Worm (Caenorhabditis elegans) whole organism, L4 larva: ENCODE data around the gene ugt-15.
A peak's percentile ranks its signal among the peaks of the same experiment; 100 is the strongest.

Source experiments
- D1046.2 ChIP-seq: fragments of 200-800 bp; sonication (Bioruptor generic); IDR thresholded peaks from 2 replicates; pipeline ENCODE4 v1.3.6; 2022; ENCODE audit warnings: missing genetic modification characterization, missing compliant biosample characterization
- F10B5.3 ChIP-seq: sonication (generic microtip); optimal IDR thresholded peaks from 2 replicates; lab custom pipeline; 2016; ENCODE audit warnings: mild to moderate bottlenecking, missing genetic modification characterization, missing compliant biosample characterization
- F49E8.2 ChIP-seq: sonication (generic microtip); optimal IDR thresholded peaks from 2 replicates; lab custom pipeline; 2016; ENCODE audit warnings: missing compliant biosample characterization, mild to moderate bottlenecking, missing genetic modification characterization, borderline replicate concordance
- Y105C5A.15 ChIP-seq: fragments of 200-800 bp; sonication (Bioruptor generic); IDR thresholded peaks from 2 replicates; pipeline ENCODE4 v1.3.6; 2022; ENCODE audit warnings: missing genetic modification characterization, missing compliant biosample characterization
- aha-1 ChIP-seq: fragments of 150-350 bp; peaks from one replicate; lab custom pipeline; 2014; ENCODE audit warnings: missing biosample characterization, missing genetic modification characterization
- arid-1 ChIP-seq: fragments of 200-800 bp; sonication (Bioruptor generic); conservative IDR thresholded peaks from 2 replicates; pipeline ENCODE4 v1.3.6; 2022; ENCODE audit warnings: missing genetic modification reagents, missing genetic modification characterization, missing compliant biosample characterization
- ceh-32 ChIP-seq: sonication (generic microtip); optimal IDR thresholded peaks from 2 replicates; lab custom pipeline; 2016; ENCODE audit warnings: mild to moderate bottlenecking, missing genetic modification characterization, missing compliant biosample characterization; ENCODE audit not compliant: poor library complexity
- ceh-44 ChIP-seq: fragments of 200-800 bp; sonication (Bioruptor generic); IDR thresholded peaks from 2 replicates; pipeline ENCODE4 v1.3.6; 2022; ENCODE audit warnings: missing genetic modification reagents, missing genetic modification characterization, missing compliant biosample characterization
- daf-12 ChIP-seq: fragments of 150-350 bp; optimal IDR thresholded peaks from 2 replicates; lab custom pipeline; 2014; ENCODE audit warnings: missing biosample characterization, missing genetic modification reagents, missing genetic modification characterization
- daf-16 ChIP-seq, 3 experiments: sonication (generic microtip); optimal IDR thresholded peaks; 2 replicates each; lab custom pipeline; 2016 to 2017; ENCODE audit warnings: missing genetic modification characterization in 3 of 3, missing genetic modification reagents in 3 of 3, mild to moderate bottlenecking in 2 of 3, missing compliant biosample characterization in 2 of 3, missing biosample characterization in 1 of 3, moderate library complexity in 1 of 3
- daf-19 ChIP-seq: fragments of 200-800 bp; sonication (Bioruptor generic); conservative IDR thresholded peaks from 2 replicates; pipeline ENCODE4 v1.3.6; 2022; ENCODE audit warnings: missing genetic modification characterization, missing compliant biosample characterization
- dve-1 ChIP-seq: sonication (generic microtip); optimal IDR thresholded peaks from 2 replicates; lab custom pipeline; 2017; ENCODE audit warnings: antibody characterized with exemption, mild to moderate bottlenecking, missing genetic modification characterization, missing compliant biosample characterization; ENCODE audit not compliant: insufficient read depth
- hlh-11 ChIP-seq: fragments of 200-800 bp; sonication (Bioruptor generic); optimal IDR thresholded peaks from 2 replicates; lab custom pipeline; 2018; ENCODE audit warnings: mild to moderate bottlenecking, missing genetic modification characterization, missing compliant biosample characterization
- hlh-30 ChIP-seq: sonication (generic microtip); optimal IDR thresholded peaks from 2 replicates; lab custom pipeline; 2017; ENCODE audit warnings: antibody characterized with exemption, mild to moderate bottlenecking, missing genetic modification characterization, missing compliant biosample characterization; ENCODE audit not compliant: insufficient read depth
- jun-1 ChIP-seq: fragments of 150-350 bp; optimal IDR thresholded peaks from 2 replicates; lab custom pipeline; 2014; ENCODE audit warnings: missing biosample characterization, missing genetic modification reagents, missing genetic modification characterization
- lim-7 ChIP-seq: fragments of 200-800 bp; sonication (Bioruptor generic); IDR thresholded peaks from 2 replicates; pipeline ENCODE4 v1.3.6; 2022; ENCODE audit warnings: missing genetic modification characterization, missing compliant biosample characterization
- lin-39 ChIP-seq: fragments of 150-350 bp; optimal IDR thresholded peaks from 2 replicates; lab custom pipeline; 2014; ENCODE audit warnings: missing biosample characterization, missing genetic modification reagents, missing genetic modification characterization
- lsy-2 ChIP-seq, 2 experiments: fragments of 150-350 bp in 1 of 2; sonication (generic microtip) in 1 of 2; optimal IDR thresholded peaks; 2 replicates each; lab custom pipeline; 2014 to 2017; ENCODE audit warnings: missing biosample characterization in 2 of 2, missing genetic modification characterization in 2 of 2
- madf-5 ChIP-seq, 2 experiments: fragments of 200-800 bp; sonication (Bioruptor generic); IDR thresholded peaks; 2 replicates each; pipeline ENCODE4 v1.3.6; 2022; ENCODE audit warnings: missing compliant biosample characterization in 2 of 2, missing genetic modification characterization in 2 of 2
- madf-9 ChIP-seq: fragments of 200-800 bp; sonication (Bioruptor generic); conservative IDR thresholded peaks from 2 replicates; pipeline ENCODE4 v1.3.6; 2022; ENCODE audit warnings: missing genetic modification reagents, missing genetic modification characterization, missing compliant biosample characterization
- mdl-1 ChIP-seq, 2 experiments: fragments of 150-350 bp in 1 of 2; sonication (generic microtip) in 1 of 2; optimal IDR thresholded peaks; 2 replicates each; lab custom pipeline; 2014 to 2017; ENCODE audit warnings: missing biosample characterization in 2 of 2, missing genetic modification characterization in 2 of 2
- mdt-29 ChIP-seq: fragments of 200-800 bp; sonication (Bioruptor generic); IDR thresholded peaks from 2 replicates; pipeline ENCODE4 v1.3.6; 2022; ENCODE audit warnings: missing genetic modification reagents, missing genetic modification characterization, missing compliant biosample characterization
- mep-1 ChIP-seq: fragments of 150-350 bp; sonication (generic microtip); optimal IDR thresholded peaks from 3 replicates; lab custom pipeline; 2014; ENCODE audit warnings: missing biosample characterization, missing genetic modification characterization
- mes-2 ChIP-seq: sonication (generic microtip); optimal IDR thresholded peaks from 2 replicates; lab custom pipeline; 2016; ENCODE audit warnings: missing genotype, mild to moderate bottlenecking, missing genetic modification characterization, missing compliant biosample characterization; ENCODE audit not compliant: poor library complexity, severe bottlenecking
- nhr-28 ChIP-seq: fragments of 150-350 bp; optimal IDR thresholded peaks from 2 replicates; lab custom pipeline; 2014; ENCODE audit warnings: missing biosample characterization, missing genetic modification characterization
- nhr-41 ChIP-seq: fragments of 200-800 bp; sonication (Bioruptor generic); IDR thresholded peaks from 2 replicates; pipeline ENCODE4 v1.3.6; 2022; ENCODE audit warnings: missing genetic modification reagents, missing genetic modification characterization, missing compliant biosample characterization
- nhr-6 ChIP-seq: fragments of 150-350 bp; optimal IDR thresholded peaks from 2 replicates; lab custom pipeline; 2014; ENCODE audit warnings: missing biosample characterization, missing genetic modification characterization
- nhr-77 ChIP-seq: fragments of 150-350 bp; optimal IDR thresholded peaks from 2 replicates; lab custom pipeline; 2014; ENCODE audit warnings: missing biosample characterization, missing genetic modification characterization
- php-3 ChIP-seq: fragments of 200-800 bp; sonication (Bioruptor generic); IDR thresholded peaks from 2 replicates; pipeline ENCODE4 v1.3.6; 2022; ENCODE audit warnings: missing genetic modification reagents, missing genetic modification characterization, missing compliant biosample characterization
- pqm-1 ChIP-seq: sonication (generic microtip); optimal IDR thresholded peaks from 2 replicates; lab custom pipeline; 2017; ENCODE audit warnings: missing biosample characterization, missing genetic modification characterization
- saeg-2 ChIP-seq: fragments of 200-800 bp; sonication (Bioruptor generic); IDR thresholded peaks from 2 replicates; pipeline ENCODE4 v1.3.6; 2022; ENCODE audit warnings: missing genetic modification reagents, missing genetic modification characterization, missing compliant biosample characterization
- skn-1 ChIP-seq: fragments of 150-350 bp; optimal IDR thresholded peaks from 2 replicates; lab custom pipeline; 2014; ENCODE audit warnings: missing biosample characterization, missing genetic modification characterization
- snpc-1.2 ChIP-seq: fragments of 200-800 bp; sonication (Bioruptor generic); IDR thresholded peaks from 2 replicates; pipeline ENCODE4 v1.3.6; 2022; ENCODE audit warnings: missing genetic modification reagents, missing genetic modification characterization, missing compliant biosample characterization
- unc-130 ChIP-seq: sonication (generic microtip); optimal IDR thresholded peaks from 2 replicates; lab custom pipeline; 2016; ENCODE audit warnings: missing genetic modification reagents, missing genetic modification characterization, missing compliant biosample characterization
- unc-39 ChIP-seq: sonication (generic microtip); optimal IDR thresholded peaks from 2 replicates; lab custom pipeline; 2017; ENCODE audit warnings: missing biosample characterization, missing genetic modification characterization
- unc-62 ChIP-seq, 3 experiments: fragments of 150-350 bp in 1 of 3; sonication (generic microtip); optimal IDR thresholded peaks in 2 of 3; peaks in 1 of 3; 1 replicate in 1 of 3; 2 replicates in 2 of 3; lab custom pipeline; 2014 to 2017; ENCODE audit warnings: missing biosample characterization in 3 of 3, missing genetic modification characterization in 3 of 3, missing genetic modification reagents in 3 of 3, missing genotype in 1 of 3
- vab-7 ChIP-seq: fragments of 200-800 bp; sonication (Bioruptor generic); IDR thresholded peaks from 2 replicates; pipeline ENCODE4 v1.3.6; 2022; ENCODE audit warnings: missing genetic modification reagents, missing genetic modification characterization, missing compliant biosample characterization
- zag-1 ChIP-seq: fragments of 150-350 bp; optimal IDR thresholded peaks from 2 replicates; lab custom pipeline; 2014; ENCODE audit warnings: missing biosample characterization, missing genetic modification characterization
- zfp-3 ChIP-seq: fragments of 200-800 bp; sonication (Bioruptor generic); conservative IDR thresholded peaks from 2 replicates; pipeline ENCODE4 v1.3.6; 2022; ENCODE audit warnings: missing genetic modification reagents, missing genetic modification characterization, missing compliant biosample characterization
- ztf-11 ChIP-seq: fragments of 150-350 bp; optimal IDR thresholded peaks from 2 replicates; lab custom pipeline; 2014; ENCODE audit warnings: missing biosample characterization, missing genetic modification characterization

Gene ugt-15

ce11 chrV:12815386-12815785, 11.9 kb upstream of the ugt-15 start:
- TF ChIP-seq F10B5.3 (tag; lab: Kevin White, UChicago) = no peak
- TF ChIP-seq nhr-28 (tag; lab: Kevin White, UChicago) = peak; percentile 60
- no peak for TF ChIP-seq mep-1 (tag; lab: Kevin White, UChicago)
- TF ChIP-seq snpc-1.2 = no peak
- TF ChIP-seq lsy-2 (tag; optimal IDR thresholded peaks at IDR 0.05; lab: Kevin White, UChicago) = no peak
- no peak for TF ChIP-seq skn-1
- peak in 1 of 2 experiments; percentile 19 for TF ChIP-seq mdl-1 (tag; optimal IDR thresholded peaks at IDR 0.05; lab: Kevin White, UChicago)
- peak; percentile 22; the same call in 1 of the 2 replicates for TF ChIP-seq php-3
- no peak for TF ChIP-seq daf-12 (tag; lab: Kevin White, UChicago)
- peak; percentile 52 for TF ChIP-seq dve-1 (tag; lab: Kevin White, UChicago)
- TF ChIP-seq vab-7 (GFP tag; lab: Robert Waterston, UW) = no peak
- TF ChIP-seq daf-19 (GFP tag; lab: Robert Waterston, UW) = no peak
- no peak for TF ChIP-seq aha-1
- peak; percentile 0 for TF ChIP-seq hlh-11 (tag; lab: Kevin White, UChicago)
- no peak for TF ChIP-seq ztf-11 (tag; lab: Kevin White, UChicago)
- no peak for TF ChIP-seq mes-2 (tag; lab: Kevin White, UChicago)
- no peak for TF ChIP-seq F49E8.2 (tag; lab: Kevin White, UChicago)
- no peak for TF ChIP-seq ceh-32 (tag; lab: Kevin White, UChicago)
- no peak for TF ChIP-seq daf-16 (GFP tag; optimal IDR thresholded peaks at IDR 0.05; lab: Kevin White, UChicago)
- TF ChIP-seq daf-16 (tag; optimal IDR thresholded peaks at IDR 0.05; lab: Kevin White, UChicago) = peak; percentile 89
- no peak for TF ChIP-seq lim-7
- TF ChIP-seq Y105C5A.15 (GFP tag; lab: Robert Waterston, UW) = no peak
- TF ChIP-seq zfp-3 = no peak
- TF ChIP-seq mdt-29 = no peak
- TF ChIP-seq jun-1 (tag; lab: Kevin White, UChicago) = no peak
- no peak for TF ChIP-seq unc-130 (GFP tag; lab: Kevin White, UChicago)
- TF ChIP-seq D1046.2 = no peak
- TF ChIP-seq unc-39 (tag; lab: Kevin White, UChicago) = no peak
- TF ChIP-seq madf-5 (GFP tag; IDR thresholded peaks at IDR 0.05; lab: Robert Waterston, UW) = no peak
- TF ChIP-seq arid-1 (GFP tag; lab: Robert Waterston, UW) = no peak
- peak; percentile 45 for TF ChIP-seq nhr-6 (tag; lab: Kevin White, UChicago)
- TF ChIP-seq zag-1 (tag; lab: Kevin White, UChicago) = no peak
- peak; percentile 32 for TF ChIP-seq nhr-77 (tag; lab: Kevin White, UChicago)
- TF ChIP-seq saeg-2 = no peak
- no peak for TF ChIP-seq lin-39 (tag; lab: Kevin White, UChicago)
- TF ChIP-seq nhr-41 (GFP tag; lab: Robert Waterston, UW) = no peak

DNA sequence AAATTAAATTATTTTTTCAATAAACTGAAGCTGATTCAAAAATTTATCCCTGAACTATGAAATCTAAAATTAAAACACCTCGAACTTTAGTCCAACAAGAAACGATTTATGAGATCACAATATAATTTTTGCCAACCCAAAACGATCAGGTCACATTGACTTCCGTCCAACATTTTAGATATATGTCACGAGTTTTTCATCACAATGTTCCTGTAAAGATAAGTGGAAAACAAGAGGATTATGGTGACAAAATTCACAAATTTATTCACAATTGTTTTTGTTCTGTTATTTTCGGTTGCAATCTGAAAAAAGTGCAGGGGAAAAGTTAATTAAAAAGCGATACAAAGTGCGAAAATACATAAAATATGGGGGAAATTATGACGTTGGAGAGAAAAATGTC, 10.6 kb upstream of the ugt-15 start:
- TF ChIP-seq pqm-1 (tag; lab: Kevin White, UChicago) (no peak), hlh-30 (tag; lab: Kevin White, UChicago) (peak; percentile 37), madf-9 (no peak), ceh-44 (GFP tag; lab: Robert Waterston, UW) (no peak), mep-1 (tag; lab: Kevin White, UChicago) (peak; percentile 4), lsy-2 (tag; optimal IDR thresholded peaks at IDR 0.05; lab: Kevin White, UChicago) (peak; percentile 12 to 47), unc-62 (GFP tag; optimal IDR thresholded peaks at IDR 0.05 in 1 of 2; lab: Kevin White, UChicago) (peak in 1 of 2 experiments; percentile 74), unc-62 (tag; optimal IDR thresholded peaks at IDR 0.05; lab: Kevin White, UChicago) (no peak)
